Worm (Caenorhabditis elegans): ENCODE results near the gene sel-15.

Gene sel-15

DNA sequence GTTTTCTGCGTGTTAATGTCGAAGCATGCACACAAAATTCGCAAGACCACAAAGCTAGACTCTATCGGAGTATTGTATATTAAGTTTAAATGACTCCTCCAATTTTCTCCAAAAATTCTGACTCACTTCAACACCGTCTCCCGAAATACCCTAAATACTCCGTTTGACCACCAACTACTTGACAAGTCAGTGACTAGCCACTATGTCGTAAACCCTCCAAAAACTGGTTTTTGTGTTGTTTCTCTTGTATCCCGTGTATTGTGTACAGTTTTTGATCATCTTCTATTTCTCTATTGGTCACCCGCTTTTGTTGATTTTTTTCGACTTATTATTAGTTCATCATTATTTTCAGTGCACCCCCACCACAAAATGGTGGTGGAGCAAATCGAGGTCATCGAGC, 37.9 kb downstream of the sel-15 start, which contains the start of gene C09F5.1 (continued):
- no peak for TF ChIP-seq nhr-84 (tag; optimal IDR thresholded peaks at IDR 0.05)
- no peak for TF ChIP-seq ztf-11 (tag; optimal IDR thresholded peaks at IDR 0.05)
- TF ChIP-seq nhr-76 (tag; optimal IDR thresholded peaks at IDR 0.05) = no peak
- TF ChIP-seq hlh-17 (GFP tag; optimal IDR thresholded peaks at IDR 0.05; ENCODE audit: borderline replicate concordance) = no peak
- no peak for TF ChIP-seq ces-1 (GFP tag; optimal IDR thresholded peaks at IDR 0.05)
- TF ChIP-seq rnt-1 (tag; optimal IDR thresholded peaks at IDR 0.05) = no peak
- TF ChIP-seq nhr-77 (tag; optimal IDR thresholded peaks at IDR 0.05) = no peak
- no peak for TF ChIP-seq efl-1 (optimal IDR thresholded peaks at IDR 0.05)
- peak in 1 of 2 experiments; percentile 45 for TF ChIP-seq efl-1 (GFP tag; optimal IDR thresholded peaks at IDR 0.05 in 1 of 2)
- TF ChIP-seq dpl-1 (GFP tag; optimal IDR thresholded peaks at IDR 0.05) = no peak
- peak in 1 of 2 experiments; percentile 16 for TF ChIP-seq lsy-2 (tag; optimal IDR thresholded peaks at IDR 0.05)
- TF ChIP-seq grh-1 (GFP tag; IDR thresholded peaks at IDR 0.05) = peak; percentile 81
- TF ChIP-seq sptf-1 (tag; optimal IDR thresholded peaks at IDR 0.05) = no peak
- no peak for TF ChIP-seq dsc-1 (tag; optimal IDR thresholded peaks at IDR 0.05)
- no peak for TF ChIP-seq egl-13 (tag; optimal IDR thresholded peaks at IDR 0.05)
- TF ChIP-seq mef-2 (tag; optimal IDR thresholded peaks at IDR 0.05) = no peak

ce11 chrIII:657241-657640, 39.0 kb downstream of the sel-15 start:
- peak; percentile 4 for TF ChIP-seq nhr-20 (tag; optimal IDR thresholded peaks at IDR 0.05)
- TF ChIP-seq lin-14 (GFP tag; optimal IDR thresholded peaks at IDR 0.05) = peak; percentile 77
- no peak for TF ChIP-seq F16B12.6 (tag; optimal IDR thresholded peaks at IDR 0.05)
- peak; percentile 95 for TF ChIP-seq blmp-1 (tag; optimal IDR thresholded peaks at IDR 0.05)
- no peak for TF ChIP-seq alr-1 (tag; optimal IDR thresholded peaks at IDR 0.05; ENCODE audit: borderline replicate concordance)
- TF ChIP-seq nhr-85 (tag) = peak; percentile 76
- TF ChIP-seq mep-1 (tag; optimal IDR thresholded peaks at IDR 0.05) = peak; percentile 65
- TF ChIP-seq snu-23 (GFP tag; optimal IDR thresholded peaks at IDR 0.05) = no peak
- no peak for TF ChIP-seq efl-3 (GFP tag; optimal IDR thresholded peaks at IDR 0.05)
- TF ChIP-seq ceh-82 (tag; optimal IDR thresholded peaks at IDR 0.05) = no peak

DNA sequence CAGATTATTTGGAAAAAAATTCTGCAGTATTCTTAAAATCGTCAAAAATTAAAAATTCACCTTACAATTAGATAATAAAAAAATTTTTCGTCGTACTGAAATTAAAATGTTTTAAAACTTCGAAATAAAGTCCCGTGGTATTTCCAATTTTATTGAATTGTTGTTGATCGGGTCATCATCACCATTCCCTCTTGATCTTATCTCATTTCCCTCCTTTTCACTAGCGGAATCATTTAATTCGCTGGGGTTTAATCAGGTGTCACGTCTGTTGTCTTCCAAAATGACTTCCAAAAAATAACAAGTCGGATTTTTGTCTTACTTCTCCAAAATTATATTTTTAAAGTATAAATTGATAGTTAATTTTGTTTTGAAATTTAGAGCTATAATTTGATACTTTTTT, 39.6 kb downstream of the sel-15 start:
- TF ChIP-seq nhr-237 (tag; optimal IDR thresholded peaks at IDR 0.05) = no peak
- no peak for TF ChIP-seq irx-1 (tag; optimal IDR thresholded peaks at IDR 0.05)
- peak; percentile 4 for TF ChIP-seq nhr-20 (tag; optimal IDR thresholded peaks at IDR 0.05)
- peak; percentile 45 for TF ChIP-seq lin-14 (GFP tag; optimal IDR thresholded peaks at IDR 0.05)
- TF ChIP-seq nhr-85 (tag) = peak; percentile 77
- no peak for TF ChIP-seq vab-15 (tag; optimal IDR thresholded peaks at IDR 0.05)
- peak; percentile 85 for TF ChIP-seq blmp-1 (tag; optimal IDR thresholded peaks at IDR 0.05)
- peak; percentile 9 for TF ChIP-seq snu-23 (GFP tag; optimal IDR thresholded peaks at IDR 0.05)
- TF ChIP-seq elt-3 (tag; optimal IDR thresholded peaks at IDR 0.05) = peak in 1 of 6 experiments; percentile 60
- TF ChIP-seq tlp-1 (tag; optimal IDR thresholded peaks at IDR 0.05) = no peak
- no peak for TF ChIP-seq fos-1 (tag; optimal IDR thresholded peaks at IDR 0.05)
- peak; percentile 15 for TF ChIP-seq mep-1 (tag; optimal IDR thresholded peaks at IDR 0.05)

- TF ChIP-seq elt-2 (tag; optimal IDR thresholded peaks at IDR 0.05) (no peak), lin-35 (GFP tag; optimal IDR thresholded peaks at IDR 0.05) (no peak), C34B4.2 (tag; optimal IDR thresholded peaks at IDR 0.05) (no peak), skn-1 (tag; optimal IDR thresholded peaks at IDR 0.05) (peak; percentile 21), Y116A8C.19 (tag; optimal IDR thresholded peaks at IDR 0.05; ENCODE audit: borderline replicate concordance) (no peak), efl-1 (optimal IDR thresholded peaks at IDR 0.05) (no peak), efl-1 (GFP tag; optimal IDR thresholded peaks at IDR 0.05 in 1 of 2) (peak in 1 of 2 experiments; percentile 28), alr-1 (tag; optimal IDR thresholded peaks at IDR 0.05; ENCODE audit: borderline replicate concordance) (no peak), blmp-1 (tag; optimal IDR thresholded peaks at IDR 0.05) (peak; percentile 68), lin-14 (GFP tag; optimal IDR thresholded peaks at IDR 0.05) (no peak)
These were observed 41.9 kb downstream of the sel-15 start for ce11 chrIII:654365-654764.

Data from whole organism, L1 larva.